Fruit fly (Drosophila melanogaster) whole organism, embryonic: ENCODE data around the gene cmb.

Experiments
- B-H2 ChIP-seq: fragments of 200-800 bp; sonication (Bioruptor generic); optimal IDR thresholded peaks from 2 replicates; lab custom pipeline; 2018; ENCODE audit warnings: missing biosample characterization, mild to moderate bottlenecking, missing genetic modification characterization
- CG10274 ChIP-seq: fragments of 200-800 bp; sonication (Bioruptor generic); optimal IDR thresholded peaks from 3 replicates; lab custom pipeline; 2017; ENCODE audit warnings: missing biosample characterization, mild to moderate bottlenecking, missing genetic modification characterization
- CG10565 ChIP-seq: fragments of 200-800 bp; sonication (Bioruptor generic); optimal IDR thresholded peaks from 3 replicates; lab custom pipeline; 2016; ENCODE audit warnings: missing biosample characterization, mild to moderate bottlenecking, missing genetic modification characterization
- CG10979 ChIP-seq: fragments of 200-800 bp; sonication (Bioruptor generic); optimal IDR thresholded peaks from 2 replicates; lab custom pipeline; 2018; ENCODE audit warnings: missing biosample characterization, mild to moderate bottlenecking, missing genetic modification characterization, moderate library complexity
- CG11696 ChIP-seq: fragments of 200-800 bp; sonication (Bioruptor generic); IDR thresholded peaks from 2 replicates; pipeline ENCODE4 v1.3.6; 2022; ENCODE audit warnings: missing biosample characterization, missing genetic modification characterization
- CG12236 ChIP-seq: fragments of 200-800 bp; sonication (Bioruptor generic); optimal IDR thresholded peaks from 2 replicates; lab custom pipeline; 2016; ENCODE audit warnings: missing biosample characterization, missing genetic modification characterization
- CG12769 ChIP-seq: fragments of 200-800 bp; sonication (Bioruptor generic); optimal IDR thresholded peaks from 2 replicates; lab custom pipeline; 2019; ENCODE audit warnings: missing biosample characterization, mild to moderate bottlenecking, missing genetic modification characterization, moderate library complexity
- CG13624 ChIP-seq: fragments of 200-800 bp; sonication (Bioruptor generic); optimal IDR thresholded peaks from 2 replicates; lab custom pipeline; 2016; ENCODE audit warnings: missing biosample characterization, missing genetic modification characterization
- CG14050 ChIP-seq: fragments of 200-800 bp; sonication (Bioruptor generic); IDR thresholded peaks from 3 replicates; pipeline ENCODE4 v1.3.6; 2022; ENCODE audit warnings: missing biosample characterization, missing genetic modification characterization
- CG1602 ChIP-seq: fragments of 200-800 bp; sonication (Bioruptor generic); optimal IDR thresholded peaks from 3 replicates; lab custom pipeline; 2016; ENCODE audit warnings: missing biosample characterization, missing genetic modification characterization
- CG1832 ChIP-seq: fragments of 200-800 bp; sonication (Bioruptor generic); optimal IDR thresholded peaks from 2 replicates; lab custom pipeline; 2017; ENCODE audit warnings: missing biosample characterization, mild to moderate bottlenecking, missing genetic modification characterization, inconsistent platforms
- CG18619 ChIP-seq: fragments of 200-800 bp; sonication (Bioruptor generic); optimal IDR thresholded peaks from 3 replicates; lab custom pipeline; 2017; ENCODE audit warnings: missing biosample characterization, mild to moderate bottlenecking, missing genetic modification characterization
- CG3065 ChIP-seq: fragments of 200-800 bp; sonication (Bioruptor generic); optimal IDR thresholded peaks from 2 replicates; lab custom pipeline; 2016; ENCODE audit warnings: missing biosample characterization, missing genetic modification characterization
- CG33213 ChIP-seq: fragments of 200-800 bp; sonication (Bioruptor generic); optimal IDR thresholded peaks from 3 replicates; lab custom pipeline; 2016; ENCODE audit warnings: missing biosample characterization, missing genetic modification characterization
- CG42726 ChIP-seq: fragments of 200-800 bp; sonication (Bioruptor generic); IDR thresholded peaks from 2 replicates; pipeline ENCODE4 v1.3.6; 2022; ENCODE audit warnings: missing biosample characterization, missing genetic modification characterization; ENCODE audit not compliant: partially characterized antibody
- CG4360 ChIP-seq: fragments of 200-800 bp; sonication (Bioruptor generic); IDR thresholded peaks from 2 replicates; pipeline ENCODE4 v1.3.6; 2022; ENCODE audit warnings: missing biosample characterization, missing genetic modification characterization
- CG7556 ChIP-seq: fragments of 200-800 bp; sonication (Bioruptor generic); optimal IDR thresholded peaks from 2 replicates; lab custom pipeline; 2017; ENCODE audit warnings: missing biosample characterization, mild to moderate bottlenecking, missing genetic modification characterization
- CG7786 ChIP-seq: fragments of 200-800 bp; sonication (Bioruptor generic); optimal IDR thresholded peaks from 2 replicates; lab custom pipeline; 2016; ENCODE audit warnings: missing biosample characterization, missing genetic modification characterization
- CG8290 ChIP-seq, 3 experiments: fragments of 200-800 bp; sonication (Bioruptor generic); optimal IDR thresholded peaks; 2 replicates each; lab custom pipeline; 2016 to 2019; ENCODE audit warnings: missing biosample characterization in 3 of 3, missing genetic modification characterization in 3 of 3, mild to moderate bottlenecking in 2 of 3, moderate library complexity in 1 of 3
- CHES-1-like ChIP-seq: fragments of 200-800 bp; sonication (Bioruptor generic); optimal IDR thresholded peaks from 2 replicates; lab custom pipeline; 2016; ENCODE audit warnings: missing biosample characterization, missing genetic modification characterization
- D19A ChIP-seq: fragments of 200-800 bp; optimal IDR thresholded peaks from 3 replicates; lab custom pipeline; 2019; ENCODE audit warnings: missing biosample characterization, mild to moderate bottlenecking, missing genetic modification characterization, moderate library complexity
- Dad ChIP-seq: fragments of 200-800 bp; sonication (Bioruptor generic); optimal IDR thresholded peaks from 3 replicates; lab custom pipeline; 2016; ENCODE audit warnings: missing biosample characterization, missing genetic modification characterization
- Fer1 ChIP-seq: fragments of 200-800 bp; sonication (Bioruptor generic); optimal IDR thresholded peaks from 2 replicates; lab custom pipeline; 2017; ENCODE audit warnings: missing biosample characterization, mild to moderate bottlenecking, missing genetic modification characterization
- Fer3 ChIP-seq: fragments of 200-800 bp; sonication (Bioruptor generic); optimal IDR thresholded peaks from 2 replicates; lab custom pipeline; 2018; ENCODE audit warnings: missing biosample characterization, mild to moderate bottlenecking, missing genetic modification characterization, moderate library complexity
- Hand ChIP-seq: fragments of 200-800 bp; sonication (Bioruptor generic); optimal IDR thresholded peaks from 2 replicates; lab custom pipeline; 2017; ENCODE audit warnings: mild to moderate bottlenecking, missing biosample characterization, missing genetic modification reagents, missing genetic modification characterization
- Jarid2 ChIP-seq: fragments of 200-800 bp; sonication (Bioruptor generic); optimal IDR thresholded peaks from 3 replicates; lab custom pipeline; 2017; ENCODE audit warnings: mild to moderate bottlenecking, missing biosample characterization, missing genetic modification reagents, missing genetic modification characterization
- Meics ChIP-seq: fragments of 200-800 bp; sonication (Bioruptor generic); optimal IDR thresholded peaks from 2 replicates; lab custom pipeline; 2017; ENCODE audit warnings: missing biosample characterization, mild to moderate bottlenecking, missing genetic modification characterization
- Opbp ChIP-seq: fragments of 200-800 bp; sonication (Bioruptor generic); IDR thresholded peaks from 3 replicates; pipeline ENCODE4 v1.3.6; 2022; ENCODE audit warnings: missing biosample characterization, missing genetic modification characterization; ENCODE audit not compliant: partially characterized antibody
- Scr ChIP-seq: fragments of 200-800 bp; sonication (Bioruptor generic); IDR thresholded peaks from 2 replicates; pipeline ENCODE4 v1.3.6; 2022; ENCODE audit warnings: missing biosample characterization, missing genetic modification characterization; ENCODE audit not compliant: partially characterized antibody
- al ChIP-seq: fragments of 200-800 bp; sonication (Bioruptor generic); IDR thresholded peaks from 2 replicates; pipeline ENCODE4 v1.3.6; 2022; ENCODE audit warnings: missing biosample characterization, missing genetic modification characterization
- ash1 ChIP-seq: fragments of 200-800 bp; sonication (Bioruptor generic); optimal IDR thresholded peaks from 2 replicates; lab custom pipeline; 2018; ENCODE audit warnings: missing biosample characterization, mild to moderate bottlenecking, missing genetic modification characterization
- chinmo ChIP-seq: fragments of 200-800 bp; sonication (Bioruptor generic); IDR thresholded peaks from 4 replicates; pipeline ENCODE4 v1.3.6; 2022; ENCODE audit warnings: missing biosample characterization, missing genetic modification characterization; ENCODE audit not compliant: partially characterized antibody
- ci ChIP-seq: fragments of 200-800 bp; sonication (Bioruptor generic); IDR thresholded peaks from 3 replicates; pipeline ENCODE4 v1.3.6; 2022; ENCODE audit warnings: missing biosample characterization, missing genetic modification characterization
- exex ChIP-seq: fragments of 200-800 bp; sonication (Bioruptor generic); optimal IDR thresholded peaks from 4 replicates; lab custom pipeline; 2018; ENCODE audit warnings: missing biosample characterization, mild to moderate bottlenecking, missing genetic modification characterization, moderate library complexity
- eyg ChIP-seq: fragments of 200-800 bp; sonication (Bioruptor generic); optimal IDR thresholded peaks from 3 replicates; lab custom pipeline; 2016; ENCODE audit warnings: missing biosample characterization, missing genetic modification characterization
- fd96Cb ChIP-seq: fragments of 200-800 bp; sonication (Bioruptor generic); optimal IDR thresholded peaks from 2 replicates; lab custom pipeline; 2018; ENCODE audit warnings: missing biosample characterization, mild to moderate bottlenecking, missing genetic modification characterization, moderate library complexity
- gcm ChIP-seq: fragments of 200-800 bp; sonication (Bioruptor generic); optimal IDR thresholded peaks from 2 replicates; lab custom pipeline; 2019; ENCODE audit warnings: missing biosample characterization, mild to moderate bottlenecking, missing genetic modification characterization, moderate library complexity
- insv ChIP-seq, 2 experiments: fragments of 200-800 bp; sonication (Bioruptor generic); optimal IDR thresholded peaks; 3 replicates each; lab custom pipeline; 2016 to 2018; ENCODE audit warnings: missing biosample characterization in 2 of 2, missing genetic modification characterization in 2 of 2
- knrl ChIP-seq: fragments of 200-800 bp; sonication (Bioruptor generic); IDR thresholded peaks from 3 replicates; pipeline ENCODE4 v1.3.6; 2022; ENCODE audit warnings: missing biosample characterization, missing genetic modification characterization; ENCODE audit not compliant: partially characterized antibody
- mld ChIP-seq: fragments of 200-800 bp; sonication (Bioruptor generic); IDR thresholded peaks from 3 replicates; pipeline ENCODE4 v1.3.6; 2022; ENCODE audit warnings: missing biosample characterization, missing genetic modification characterization; ENCODE audit not compliant: partially characterized antibody
- nmo ChIP-seq: fragments of 200-800 bp; sonication (Bioruptor generic); optimal IDR thresholded peaks from 2 replicates; lab custom pipeline; 2018; ENCODE audit warnings: missing biosample characterization, mild to moderate bottlenecking, missing genetic modification characterization, moderate library complexity
- odd ChIP-seq: fragments of 200-800 bp; sonication (Bioruptor generic); optimal IDR thresholded peaks from 2 replicates; lab custom pipeline; 2017; ENCODE audit warnings: missing biosample characterization, mild to moderate bottlenecking, missing genetic modification characterization
- p53 ChIP-seq: fragments of 200-800 bp; sonication (Bioruptor generic); optimal IDR thresholded peaks from 2 replicates; lab custom pipeline; 2016; ENCODE audit warnings: missing biosample characterization, missing genetic modification characterization
- phol ChIP-seq: fragments of 200-800 bp; sonication (Bioruptor generic); optimal IDR thresholded peaks from 3 replicates; lab custom pipeline; 2018; ENCODE audit warnings: missing biosample characterization, mild to moderate bottlenecking, missing genetic modification characterization, moderate library complexity
- row ChIP-seq: fragments of 200-800 bp; sonication (Bioruptor generic); IDR thresholded peaks from 3 replicates; pipeline ENCODE4 v1.3.6; 2022; ENCODE audit warnings: missing biosample characterization, missing genetic modification characterization
- sr ChIP-seq: fragments of 200-800 bp; sonication (Bioruptor generic); IDR thresholded peaks from 3 replicates; pipeline ENCODE4 v1.3.6; 2022; ENCODE audit warnings: missing biosample characterization, missing genetic modification characterization
- unpg ChIP-seq: fragments of 200-800 bp; sonication (Bioruptor generic); optimal IDR thresholded peaks from 3 replicates; lab custom pipeline; 2018; ENCODE audit warnings: missing biosample characterization, mild to moderate bottlenecking, missing genetic modification characterization, moderate library complexity
- usp ChIP-seq: fragments of >200 bp; optimal IDR thresholded peaks from 2 replicates; lab custom pipeline; 2017; ENCODE audit warnings: missing biosample characterization, missing genetic modification characterization
- zfh2 ChIP-seq: fragments of 200-800 bp; sonication (Bioruptor generic); optimal IDR thresholded peaks from 2 replicates; lab custom pipeline; 2016; ENCODE audit warnings: missing biosample characterization, missing genetic modification characterization

The cmb gene

DNA sequence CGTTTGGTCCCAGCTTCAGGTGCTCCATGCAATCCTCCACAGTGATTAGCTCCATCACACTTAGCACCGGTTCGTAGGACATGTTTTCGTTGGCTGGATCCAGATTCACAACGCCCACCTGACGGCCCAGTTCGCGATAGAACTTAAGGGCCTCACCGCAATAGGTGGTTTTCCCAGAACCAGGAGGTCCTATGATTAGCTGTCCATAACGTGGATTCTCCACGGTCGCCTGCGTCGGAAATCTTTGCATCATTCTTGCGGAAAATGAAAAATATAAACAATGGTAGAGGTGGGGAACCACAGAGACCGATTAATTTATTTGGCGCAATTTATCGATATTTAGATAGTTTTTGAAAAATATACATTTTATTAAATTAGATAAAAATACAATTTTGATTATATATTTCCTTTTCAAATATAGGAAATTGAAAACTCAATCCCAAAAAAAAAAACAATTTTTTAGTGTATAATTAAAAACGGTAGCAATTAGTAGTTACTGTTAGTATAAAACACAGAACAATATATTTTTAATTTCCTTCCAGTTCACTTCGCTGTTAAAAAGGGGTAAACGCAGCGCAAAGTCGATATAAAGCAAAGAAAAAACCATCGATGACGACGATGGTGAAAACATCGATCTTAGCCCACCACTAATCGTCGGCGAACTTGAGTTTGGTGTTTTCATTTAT lies 30.1 kb upstream of the cmb start, which contains the start of the genes CG10222 and flr (continued):
- TF ChIP-seq sr (GFP tag; lab: Robert Waterston, UW) (no peak), Meics (peak; percentile 27), CG10979 (tag; lab: Kevin White, UChicago) (no peak), insv (GFP tag; optimal IDR thresholded peaks at IDR 0.05; lab: Kevin White, UChicago) (no peak), exex (no peak), CHES-1-like (no peak), CG11696 (GFP tag; lab: Robert Waterston, UW) (no peak), CG33213 (GFP tag; lab: Kevin White, UChicago) (no peak), unpg (GFP tag; lab: Kevin White, UChicago) (no peak), CG10565 (no peak), nmo (GFP tag; lab: Kevin White, UChicago) (peak; percentile 53), mld (0 out of 3 replicates have a peak, but pooled peaks have one; percentile 62), row (GFP tag; lab: Robert Waterston, UW) (peak; percentile 77), CG7556 (no peak), CG8290 (GFP tag; optimal IDR thresholded peaks at IDR 0.05; lab: Kevin White, UChicago) (peak; percentile 29), CG8290 (tag; optimal IDR thresholded peaks at IDR 0.05; lab: Kevin White, UChicago) (no peak), Jarid2 (GFP tag; lab: Kevin White, UChicago) (no peak), phol (tag; lab: Kevin White, UChicago) (peak; percentile 36), ash1 (GFP tag; lab: Kevin White, UChicago) (no peak), D19A (tag; lab: Kevin White, UChicago) (no peak), CG3065 (GFP tag; lab: Kevin White, UChicago) (no peak), CG18619 (GFP tag; lab: Kevin White, UChicago) (no peak), ci (no peak), usp (GFP tag; lab: Kevin White, UChicago) (no peak), CG4360 (GFP tag; lab: Robert Waterston, UW) (no peak), CG13624 (GFP tag; lab: Kevin White, UChicago) (no peak), zfh2 (no peak), chinmo (GFP tag; lab: Robert Waterston, UW) (no peak), Scr (GFP tag; lab: Robert Waterston, UW) (peak; percentile 87), CG12769 (no peak), Hand (no peak), Dad (GFP tag; lab: Kevin White, UChicago) (no peak), CG10274 (no peak), CG14050 (GFP tag; lab: Robert Waterston, UW) (no peak), p53 (no peak), CG1602 (GFP tag; lab: Kevin White, UChicago) (no peak), CG12236 (GFP tag; lab: Kevin White, UChicago) (no peak), Fer3 (tag; lab: Kevin White, UChicago) (no peak), Opbp (GFP tag; lab: Robert Waterston, UW) (peak; percentile 74), gcm (GFP tag; lab: Kevin White, UChicago) (no peak), CG42726 (GFP tag; lab: Robert Waterston, UW) (0 out of 2 replicates have a peak, but pooled peaks have one; percentile 42), Fer1 (GFP tag; lab: Kevin White, UChicago) (no peak), fd96Cb (tag; lab: Kevin White, UChicago) (no peak), knrl (GFP tag; lab: Robert Waterston, UW) (peak; percentile 79), al (GFP tag; lab: Robert Waterston, UW) (no peak), CG7786 (GFP tag; lab: Kevin White, UChicago) (no peak), B-H2 (GFP tag; lab: Kevin White, UChicago) (no peak), odd (no peak), eyg (GFP tag; lab: Kevin White, UChicago) (no peak), CG1832 (GFP tag; lab: Kevin White, UChicago) (no peak)
